Worm (Caenorhabditis elegans): ENCODE results near the gene snx-17.

snx-17 gene

ce11 chrX:13082326-13082725 lies 39.8 kb downstream of the snx-17 start, which contains the start of gene str-10:
str-10 (plus strand) TSS chrX:13082626.
- TF ChIP-seq ceh-16 (tag; optimal IDR thresholded peaks at IDR 0.05) (no peak), daf-12 (tag; optimal IDR thresholded peaks at IDR 0.05) (no peak), egl-27 (tag; optimal IDR thresholded peaks at IDR 0.05) (no peak), snpc-4 (tag; optimal IDR thresholded peaks at IDR 0.05) (no peak)

- no peak for TF ChIP-seq aly-2 (tag; optimal IDR thresholded peaks at IDR 0.05)
- TF ChIP-seq egl-5 (tag; optimal IDR thresholded peaks at IDR 0.05), result no peak
- TF ChIP-seq ZK546.5 (tag; optimal IDR thresholded peaks at IDR 0.05), result no peak
- no peak for TF ChIP-seq unc-39 (tag; optimal IDR thresholded peaks at IDR 0.05)
- TF ChIP-seq skn-1 (tag; optimal IDR thresholded peaks at IDR 0.05), result no peak
- TF ChIP-seq fkh-10 (GFP tag; optimal IDR thresholded peaks at IDR 0.05), result no peak
- TF ChIP-seq unc-62 (GFP tag; optimal IDR thresholded peaks at IDR 0.05), result no peak
- no peak for TF ChIP-seq fkh-2 (tag; optimal IDR thresholded peaks at IDR 0.05)
- TF ChIP-seq lin-39 (tag; optimal IDR thresholded peaks at IDR 0.05), result no peak
- TF ChIP-seq nhr-23 (tag; optimal IDR thresholded peaks at IDR 0.05), result no peak
- no peak for TF ChIP-seq lin-15B (tag; optimal IDR thresholded peaks at IDR 0.05)
- TF ChIP-seq nhr-43 (tag; optimal IDR thresholded peaks at IDR 0.05; ENCODE audit: poor library complexity, severe bottlenecking), result no peak
- no peak for TF ChIP-seq ceh-16 (tag; optimal IDR thresholded peaks at IDR 0.05)
- no peak for TF ChIP-seq nhr-237 (tag; optimal IDR thresholded peaks at IDR 0.05)
- TF ChIP-seq jun-1 (tag; optimal IDR thresholded peaks at IDR 0.05), result no peak
- no peak for TF ChIP-seq pha-4 (tag; optimal IDR thresholded peaks at IDR 0.05)
- TF ChIP-seq fos-1 (tag; optimal IDR thresholded peaks at IDR 0.05), result no peak
- TF ChIP-seq nhr-76 (tag; optimal IDR thresholded peaks at IDR 0.05), result no peak
- no peak for TF ChIP-seq nhr-11 (tag; optimal IDR thresholded peaks at IDR 0.05)
Observed at ce11 chrX:13077872-13078271, 44.2 kb downstream of the snx-17 start, which contains the start of gene K03A11.4. K03A11.4 (plus strand) TSS chrX:13078172.

- TF ChIP-seq nhr-23 (tag; optimal IDR thresholded peaks at IDR 0.05) (no peak), mml-1 (tag; optimal IDR thresholded peaks at IDR 0.05) (no peak), ztf-4 (tag; optimal IDR thresholded peaks at IDR 0.05) (no peak), R02D3.7 (tag; optimal IDR thresholded peaks at IDR 0.05) (no peak), ZK546.5 (tag; optimal IDR thresholded peaks at IDR 0.05) (no peak)
Observed at ce11 chrX:13074373-13074772, 47.7 kb downstream of the snx-17 start, which contains the start of gene ceh-28. ceh-28 (plus strand) TSS chrX:13074673.

- no peak for TF ChIP-seq zag-1 (tag; optimal IDR thresholded peaks at IDR 0.05)
- TF ChIP-seq pqm-1 (tag; optimal IDR thresholded peaks at IDR 0.05), result no peak
- no peak for TF ChIP-seq nhr-25 (tag; optimal IDR thresholded peaks at IDR 0.05)
Observed at ce11 chrX:13071120-13071519, 51.0 kb downstream of the snx-17 start, which contains the start of gene cpx-2. cpx-2 (minus strand) TSS chrX:13071220.

Data from whole organism, L3 larva.